Worm (Caenorhabditis elegans): ENCODE measurements around the gene ZC449.4.

DNA sequence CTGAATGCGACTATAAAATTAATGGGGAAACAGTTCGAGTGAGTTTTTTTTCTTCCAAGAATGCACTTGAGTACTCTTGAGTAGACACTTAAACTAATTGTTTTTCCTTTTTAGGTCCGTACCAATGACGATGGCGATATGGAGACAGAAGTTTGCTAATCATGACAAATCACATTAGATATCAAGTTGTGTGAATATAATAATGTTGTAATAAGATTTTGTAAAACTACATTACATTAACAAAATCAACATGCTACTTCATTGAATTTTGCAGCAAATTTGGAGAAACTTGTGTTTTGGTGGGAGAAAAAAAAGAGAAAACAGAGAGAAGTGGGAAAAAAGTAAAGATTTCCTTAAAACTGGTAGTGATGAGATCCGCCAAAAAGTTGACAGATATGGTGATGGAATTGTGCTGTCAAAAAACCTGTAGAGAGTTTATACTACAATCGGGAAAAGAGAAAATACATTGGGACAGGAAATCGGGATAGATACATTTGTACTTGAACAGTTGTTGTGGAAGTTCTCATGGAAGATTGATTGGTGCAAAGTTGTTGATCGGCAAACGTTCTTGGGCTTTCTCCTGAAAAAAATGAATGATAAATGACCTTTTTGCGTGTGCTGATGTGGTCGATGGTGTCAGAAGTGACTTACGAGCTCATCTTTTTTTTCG is 5.7 kb downstream of the ZC449.4 start:
- TF ChIP-seq aly-2 (tag; optimal IDR thresholded peaks at IDR 0.05) (no peak), nhr-10 (tag; optimal IDR thresholded peaks at IDR 0.05) (no peak), skn-1 (tag; optimal IDR thresholded peaks at IDR 0.05) (no peak), nhr-25 (tag; optimal IDR thresholded peaks at IDR 0.05) (no peak), elt-3 (tag; optimal IDR thresholded peaks at IDR 0.05) (no peak), nhr-129 (tag; optimal IDR thresholded peaks at IDR 0.05) (no peak), nhr-23 (tag; optimal IDR thresholded peaks at IDR 0.05) (no peak), mab-5 (tag; optimal IDR thresholded peaks at IDR 0.05) (no peak), nhr-237 (tag; optimal IDR thresholded peaks at IDR 0.05) (no peak), lin-11 (tag; optimal IDR thresholded peaks at IDR 0.05) (no peak), snpc-4 (tag; optimal IDR thresholded peaks at IDR 0.05) (no peak), nhr-12 (tag; optimal IDR thresholded peaks at IDR 0.05) (no peak), ztf-11 (tag; optimal IDR thresholded peaks at IDR 0.05) (no peak)
